Fruit fly (Drosophila melanogaster): Measurements from ENCODE around the gene CG14072.

DNA sequence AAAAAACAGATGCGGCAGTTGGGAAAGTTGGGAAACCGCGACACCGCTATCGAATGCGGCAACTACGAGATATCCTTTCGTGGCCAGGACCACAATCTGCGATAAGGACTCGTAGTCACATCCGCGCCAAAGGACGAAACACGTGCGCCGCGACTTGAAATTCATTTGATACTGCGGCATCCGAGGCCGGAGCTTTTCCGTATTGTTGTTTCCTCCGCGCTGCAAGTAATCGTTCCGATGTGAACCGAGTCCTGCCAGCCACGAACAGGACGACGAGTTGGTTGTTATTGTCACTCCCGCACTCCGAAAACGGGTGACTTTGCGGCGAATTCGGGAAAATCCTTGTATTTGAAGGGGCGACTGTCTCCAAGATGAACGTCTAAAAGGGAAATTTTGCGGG lies 27.5 kb downstream of the CG14072 start, which contains the start of gene dpr2:
- TF ChIP-seq CTCF (optimal IDR thresholded peaks at IDR 0.05): no peak
- TF ChIP-seq CG8478 (optimal IDR thresholded peaks at IDR 0.05): no peak
